Fruit fly (Drosophila melanogaster): ENCODE data around the gene CG32486.
A peak's percentile ranks its signal among the peaks of the same experiment; 100 is the strongest.

CG32486 gene

dm6 chr3L:3070274-3071204, at the start of gene CG32486, which contains the start of gene PAN3:
Gene CG32486, minus strand, starts transcription at chr3L:3070839.
Gene PAN3, plus strand, starts transcription at chr3L:3071133.
- no peak for TF ChIP-seq CG17612 (GFP tag; IDR thresholded peaks at IDR 0.05)
- TF ChIP-seq CG4820 (GFP tag; optimal IDR thresholded peaks at IDR 0.05): no peak
- TF ChIP-seq bcd (GFP tag; optimal IDR thresholded peaks at IDR 0.05): peak; percentile 45
- TF ChIP-seq al (GFP tag; IDR thresholded peaks at IDR 0.05): no peak
- TF ChIP-seq Dref (GFP tag; IDR thresholded peaks at IDR 0.05): peak; percentile 95
- peak; percentile 35 for TF ChIP-seq Max (GFP tag; optimal IDR thresholded peaks at IDR 0.05)
- peak; percentile 20; the same call in 1 of the 3 replicates for TF ChIP-seq B-H1 (GFP tag; IDR thresholded peaks at IDR 0.05)
- TF ChIP-seq CG1602 (GFP tag; optimal IDR thresholded peaks at IDR 0.05): peak; percentile 28
- TF ChIP-seq CG11456 (GFP tag; IDR thresholded peaks at IDR 0.05): 0 out of 3 replicates have a peak, but pooled peaks have one; percentile 13
- TF ChIP-seq CG1233 (GFP tag; optimal IDR thresholded peaks at IDR 0.05): peak; percentile 6
- peak; percentile 80 for TF ChIP-seq CG10267 (tag; optimal IDR thresholded peaks at IDR 0.05)
- TF ChIP-seq vnd (GFP tag; IDR thresholded peaks at IDR 0.05; ENCODE audit: partially characterized antibody): peak; percentile 64; the same call in 2 of the 3 replicates
- no peak for TF ChIP-seq dan (GFP tag; IDR thresholded peaks at IDR 0.05)
- TF ChIP-seq oc (tag; optimal IDR thresholded peaks at IDR 0.05): peak; percentile 43
- peak; percentile 43; the same call in 2 of the 3 replicates for TF ChIP-seq CG17361 (GFP tag; IDR thresholded peaks at IDR 0.05)
- TF ChIP-seq ttk (GFP tag; IDR thresholded peaks at IDR 0.05): 0 out of 2 replicates have a peak, but pooled peaks have one; percentile 31
- 0 out of 2 replicates have a peak, but pooled peaks have one; percentile 23 for TF ChIP-seq MBD-R2 (GFP tag; IDR thresholded peaks at IDR 0.05)
- TF ChIP-seq dmrt99B (tag; optimal IDR thresholded peaks at IDR 0.05): peak; percentile 4
- peak; percentile 47 for TF ChIP-seq HHEX (GFP tag; optimal IDR thresholded peaks at IDR 0.05)
- no peak for TF ChIP-seq CG7357 (GFP tag; IDR thresholded peaks at IDR 0.05)
- TF ChIP-seq dpn (GFP tag; optimal IDR thresholded peaks at IDR 0.05): peak; percentile 21 to 46
- peak; percentile 44 for TF ChIP-seq Dip3 (GFP tag; optimal IDR thresholded peaks at IDR 0.05)
- peak; percentile 47 for TF ChIP-seq Dad (GFP tag; optimal IDR thresholded peaks at IDR 0.05)
- TF ChIP-seq C15 (GFP tag; IDR thresholded peaks at IDR 0.05): no peak
- peak; percentile 87 for TF ChIP-seq CG13287 (GFP tag; IDR thresholded peaks at IDR 0.05; ENCODE audit: partially characterized antibody)
- TF ChIP-seq Nf-YB (GFP tag; optimal IDR thresholded peaks at IDR 0.05): peak; percentile 32
- TF ChIP-seq row (GFP tag; IDR thresholded peaks at IDR 0.05): peak; percentile 53
- no peak for TF ChIP-seq ase (GFP tag; IDR thresholded peaks at IDR 0.05)
- no peak for TF ChIP-seq Bdp1 (GFP tag; optimal IDR thresholded peaks at IDR 0.05)
- TF ChIP-seq Camta (GFP tag; optimal IDR thresholded peaks at IDR 0.05): peak; percentile 13
- peak; percentile 3 for TF ChIP-seq CG18011 (GFP tag; optimal IDR thresholded peaks at IDR 0.05)
- peak; percentile 48 for TF ChIP-seq CG33213 (GFP tag; optimal IDR thresholded peaks at IDR 0.05)
- TF ChIP-seq CG1529 (GFP tag; optimal IDR thresholded peaks at IDR 0.05): peak; percentile 7
- TF ChIP-seq Dll (GFP tag; IDR thresholded peaks at IDR 0.05; ENCODE audit: partially characterized antibody): peak; percentile 85; the same call in 3 of the 4 replicates
- TF ChIP-seq Ssrp (tag; optimal IDR thresholded peaks at IDR 0.05): peak; percentile 1
- peak; percentile 70 for TF ChIP-seq CG6854 (GFP tag; optimal IDR thresholded peaks at IDR 0.05)
- TF ChIP-seq vvl (GFP tag; IDR thresholded peaks at IDR 0.05): peak; percentile 59
- TF ChIP-seq CG12744 (GFP tag; optimal IDR thresholded peaks at IDR 0.05): peak; percentile 5
- TF ChIP-seq CG9876 (GFP tag; optimal IDR thresholded peaks at IDR 0.05): peak; percentile 26
- peak; percentile 51 for TF ChIP-seq CG17186 (GFP tag; optimal IDR thresholded peaks at IDR 0.05)
- peak; percentile 25 for TF ChIP-seq slou (GFP tag; optimal IDR thresholded peaks at IDR 0.05)
- TF ChIP-seq CG1832 (GFP tag; optimal IDR thresholded peaks at IDR 0.05): peak; percentile 68
- TF ChIP-seq onecut (GFP tag; IDR thresholded peaks at IDR 0.05): peak; percentile 67
- peak; percentile 62 for TF ChIP-seq CG6813 (GFP tag; optimal IDR thresholded peaks at IDR 0.05)
- TF ChIP-seq Xbp1 (GFP tag; optimal IDR thresholded peaks at IDR 0.05): peak; percentile 41
- TF ChIP-seq CG13123 (GFP tag; optimal IDR thresholded peaks at IDR 0.05): peak; percentile 20
- peak in 1 of 2 experiments; percentile 54 for TF ChIP-seq crp (GFP tag; optimal IDR thresholded peaks at IDR 0.05)
- TF ChIP-seq Abd-B (GFP tag; optimal IDR thresholded peaks at IDR 0.05): peak; percentile 96

Measured in whole organism, embryonic.